Worm (Caenorhabditis elegans): ENCODE results near the gene C37C3.1.

- no peak for TF ChIP-seq dao-5 (tag; optimal IDR thresholded peaks at IDR 0.05)
- TF ChIP-seq him-1 (tag; optimal IDR thresholded peaks at IDR 0.05) = no peak
Measured at ce11 chrV:7888036-7888435, 30.3 kb downstream of the C37C3.1 start.
